Fruit fly (Drosophila melanogaster) whole organism, embryonic: Measurements from ENCODE around the gene RhoGAP18B.
A peak's percentile ranks its signal among the peaks of the same experiment; 100 is the strongest.

Experiments used
- CG11560 ChIP-seq: fragments of 200-800 bp; sonication (Bioruptor generic); IDR thresholded peaks from 3 replicates; pipeline ENCODE4 v1.3.6; 2022; ENCODE audit warnings: missing biosample characterization, missing genetic modification characterization
- CG12236 ChIP-seq: fragments of 200-800 bp; sonication (Bioruptor generic); optimal IDR thresholded peaks from 2 replicates; lab custom pipeline; 2016; ENCODE audit warnings: missing biosample characterization, missing genetic modification characterization
- CG12391 ChIP-seq: fragments of 200-800 bp; sonication (Bioruptor generic); optimal IDR thresholded peaks from 3 replicates; lab custom pipeline; 2018; ENCODE audit warnings: missing biosample characterization, mild to moderate bottlenecking, missing genetic modification characterization, moderate library complexity
- CG13894 ChIP-seq: fragments of 200-800 bp; sonication (Bioruptor generic); optimal IDR thresholded peaks from 3 replicates; lab custom pipeline; 2018; ENCODE audit warnings: missing biosample characterization, mild to moderate bottlenecking, missing genetic modification characterization, moderate library complexity
- CG17385 ChIP-seq: fragments of 200-800 bp; sonication (Bioruptor generic); optimal IDR thresholded peaks from 3 replicates; lab custom pipeline; 2018; ENCODE audit warnings: missing biosample characterization, mild to moderate bottlenecking, missing genetic modification characterization
- CG30020 ChIP-seq: fragments of 200-800 bp; optimal IDR thresholded peaks from 2 replicates; lab custom pipeline; 2019; ENCODE audit warnings: missing biosample characterization, mild to moderate bottlenecking, missing genetic modification characterization, moderate library complexity
- CG3995 ChIP-seq: fragments of 200-800 bp; sonication (Bioruptor generic); optimal IDR thresholded peaks from 3 replicates; lab custom pipeline; 2016; ENCODE audit warnings: missing biosample characterization, missing genetic modification characterization
- CG4328 ChIP-seq: fragments of 200-800 bp; sonication (Bioruptor generic); optimal IDR thresholded peaks from 3 replicates; lab custom pipeline; 2017; ENCODE audit warnings: missing biosample characterization, missing genetic modification reagents, missing genetic modification characterization
- CG4404 ChIP-seq: fragments of 200-800 bp; sonication (Bioruptor generic); IDR thresholded peaks from 2 replicates; pipeline ENCODE4 v1.3.6; 2022; ENCODE audit warnings: missing biosample characterization, missing genetic modification characterization
- CG6765 ChIP-seq: fragments of 200-800 bp; sonication (Bioruptor generic); optimal IDR thresholded peaks from 3 replicates; lab custom pipeline; 2017; ENCODE audit warnings: missing biosample characterization, mild to moderate bottlenecking, missing genetic modification characterization
- CG7357 ChIP-seq: fragments of 200-800 bp; sonication (Bioruptor generic); IDR thresholded peaks from 3 replicates; pipeline ENCODE4 v1.3.6; 2022; ENCODE audit warnings: missing biosample characterization, missing genetic modification characterization
- CG7745 ChIP-seq: fragments of 200-800 bp; sonication (Bioruptor generic); optimal IDR thresholded peaks from 2 replicates; lab custom pipeline; 2018; ENCODE audit warnings: missing biosample characterization, mild to moderate bottlenecking, missing genetic modification characterization, moderate library complexity
- CG8388 ChIP-seq: fragments of 200-800 bp; sonication (Bioruptor generic); optimal IDR thresholded peaks from 2 replicates; lab custom pipeline; 2019; ENCODE audit warnings: missing biosample characterization, mild to moderate bottlenecking, missing genetic modification characterization, moderate library complexity
- CG8478 ChIP-seq: fragments of >200 bp; optimal IDR thresholded peaks from 2 replicates; lab custom pipeline; 2018
- CG9609 ChIP-seq: fragments of 200-800 bp; sonication (Bioruptor generic); optimal IDR thresholded peaks from 3 replicates; lab custom pipeline; 2016; ENCODE audit warnings: missing biosample characterization, missing genetic modification characterization
- CG9932 ChIP-seq: fragments of 200-800 bp; sonication (Bioruptor generic); IDR thresholded peaks from 2 replicates; pipeline ENCODE4 v1.3.6; 2022; ENCODE audit warnings: missing biosample characterization, missing genetic modification characterization
- CHES-1-like ChIP-seq: fragments of 200-800 bp; sonication (Bioruptor generic); optimal IDR thresholded peaks from 2 replicates; lab custom pipeline; 2016; ENCODE audit warnings: missing biosample characterization, missing genetic modification characterization
- D19A ChIP-seq: fragments of 200-800 bp; optimal IDR thresholded peaks from 3 replicates; lab custom pipeline; 2019; ENCODE audit warnings: missing biosample characterization, mild to moderate bottlenecking, missing genetic modification characterization, moderate library complexity
- Dip2 ChIP-seq: fragments of 200-800 bp; sonication (Bioruptor generic); IDR thresholded peaks from 2 replicates; pipeline ENCODE4 v1.3.6; 2022; ENCODE audit warnings: missing biosample characterization, missing genetic modification characterization
- Elba2 ChIP-seq: fragments of 200-800 bp; sonication (Bioruptor generic); optimal IDR thresholded peaks from 3 replicates; lab custom pipeline; 2016; ENCODE audit warnings: missing biosample characterization, missing genetic modification characterization
- H15 ChIP-seq: fragments of 200-800 bp; sonication (Bioruptor generic); IDR thresholded peaks from 3 replicates; pipeline ENCODE4 v1.3.6; 2022; ENCODE audit warnings: missing biosample characterization, missing genetic modification characterization
- HLHmδ ChIP-seq: fragments of 200-800 bp; sonication (Bioruptor generic); optimal IDR thresholded peaks from 2 replicates; lab custom pipeline; 2018; ENCODE audit warnings: missing biosample characterization, mild to moderate bottlenecking, missing genetic modification characterization, moderate library complexity
- Hr3 ChIP-seq: fragments of 200-800 bp; sonication (Bioruptor generic); optimal IDR thresholded peaks from 3 replicates; lab custom pipeline; 2016; ENCODE audit warnings: missing biosample characterization, missing genetic modification characterization
- Meics ChIP-seq: fragments of 200-800 bp; sonication (Bioruptor generic); optimal IDR thresholded peaks from 2 replicates; lab custom pipeline; 2017; ENCODE audit warnings: missing biosample characterization, mild to moderate bottlenecking, missing genetic modification characterization
- NFAT ChIP-seq: fragments of 200-800 bp; sonication (Bioruptor generic); IDR thresholded peaks from 2 replicates; pipeline ENCODE4 v1.3.6; 2022; ENCODE audit warnings: missing biosample characterization, missing genetic modification characterization
- Oaz ChIP-seq: fragments of 200-800 bp; sonication (Bioruptor generic); IDR thresholded peaks from 2 replicates; pipeline ENCODE4 v1.3.6; 2022; ENCODE audit warnings: missing biosample characterization, missing genetic modification characterization
- Opbp ChIP-seq: fragments of 200-800 bp; sonication (Bioruptor generic); IDR thresholded peaks from 3 replicates; pipeline ENCODE4 v1.3.6; 2022; ENCODE audit warnings: missing biosample characterization, missing genetic modification characterization; ENCODE audit not compliant: partially characterized antibody
- Ravus ChIP-seq: fragments of 200-800 bp; sonication (Bioruptor generic); IDR thresholded peaks from 2 replicates; pipeline ENCODE4 v1.3.6; 2022; ENCODE audit warnings: missing biosample characterization, missing genetic modification characterization
- Rfx ChIP-seq: fragments of 200-800 bp; sonication (Bioruptor generic); IDR thresholded peaks from 2 replicates; pipeline ENCODE4 v1.3.6; 2022; ENCODE audit warnings: missing biosample characterization, missing genetic modification characterization
- Xrp1 ChIP-seq: fragments of 200-800 bp; sonication (Bioruptor generic); IDR thresholded peaks from 2 replicates; pipeline ENCODE4 v1.3.6; 2022; ENCODE audit warnings: missing biosample characterization, missing genetic modification characterization
- ab ChIP-seq: fragments of 200-800 bp; sonication (Bioruptor generic); optimal IDR thresholded peaks from 2 replicates; lab custom pipeline; 2016; ENCODE audit warnings: missing biosample characterization, missing genetic modification characterization
- abd-A ChIP-seq: fragments of 200-800 bp; sonication (Bioruptor generic); optimal IDR thresholded peaks from 3 replicates; lab custom pipeline; 2019; ENCODE audit warnings: missing biosample characterization, mild to moderate bottlenecking, missing genetic modification characterization, moderate library complexity
- amos ChIP-seq: fragments of 200-800 bp; sonication (Bioruptor generic); IDR thresholded peaks from 2 replicates; pipeline ENCODE4 v1.3.6; 2022; ENCODE audit warnings: missing biosample characterization, missing genetic modification characterization; ENCODE audit not compliant: partially characterized antibody
- bab2 ChIP-seq: fragments of 200-800 bp; sonication (Bioruptor generic); optimal IDR thresholded peaks from 2 replicates; lab custom pipeline; 2016; ENCODE audit warnings: missing biosample characterization, missing genetic modification characterization
- bigmax ChIP-seq: fragments of 200-800 bp; sonication (Bioruptor generic); optimal IDR thresholded peaks from 2 replicates; lab custom pipeline; 2018; ENCODE audit warnings: missing biosample characterization, mild to moderate bottlenecking, missing genetic modification characterization
- br ChIP-seq: fragments of >200 bp; optimal IDR thresholded peaks from 2 replicates; lab custom pipeline; 2017
- corto ChIP-seq: fragments of 200-800 bp; sonication (Bioruptor generic); optimal IDR thresholded peaks from 2 replicates; lab custom pipeline; 2016; ENCODE audit warnings: missing biosample characterization, mild to moderate bottlenecking, missing genetic modification characterization, moderate library complexity
- dimm ChIP-seq: fragments of 200-800 bp; sonication (Bioruptor generic); IDR thresholded peaks from 2 replicates; pipeline ENCODE4 v1.3.6; 2022; ENCODE audit warnings: missing biosample characterization, missing genetic modification characterization
- dysf ChIP-seq: fragments of 200-800 bp; sonication (Bioruptor generic); IDR thresholded peaks from 3 replicates; pipeline ENCODE4 v1.3.6; 2022; ENCODE audit warnings: missing biosample characterization, missing genetic modification characterization
- eyg ChIP-seq: fragments of 200-800 bp; sonication (Bioruptor generic); optimal IDR thresholded peaks from 3 replicates; lab custom pipeline; 2016; ENCODE audit warnings: missing biosample characterization, missing genetic modification characterization
- jigr1 ChIP-seq: fragments of 200-800 bp; sonication (Bioruptor generic); IDR thresholded peaks from 3 replicates; pipeline ENCODE4 v1.3.6; 2022; ENCODE audit warnings: missing biosample characterization, missing genetic modification characterization
- jumu ChIP-seq: fragments of 200-800 bp; sonication (Bioruptor generic); optimal IDR thresholded peaks from 3 replicates; lab custom pipeline; 2016; ENCODE audit warnings: missing biosample characterization, missing genetic modification characterization
- nau ChIP-seq: fragments of 200-800 bp; sonication (Bioruptor generic); optimal IDR thresholded peaks from 3 replicates; lab custom pipeline; 2017; ENCODE audit warnings: missing biosample characterization, mild to moderate bottlenecking, missing genetic modification characterization, missing genetic modification reagents
- nerfin-2 ChIP-seq: fragments of 200-800 bp; sonication (Bioruptor generic); IDR thresholded peaks from 2 replicates; pipeline ENCODE4 v1.3.6; 2022; ENCODE audit warnings: missing biosample characterization, missing genetic modification characterization; ENCODE audit not compliant: partially characterized antibody
- psq ChIP-seq: fragments of 200-800 bp; sonication (Bioruptor generic); optimal IDR thresholded peaks from 2 replicates; lab custom pipeline; 2017; ENCODE audit warnings: missing biosample characterization, missing genetic modification characterization
- sd ChIP-seq: fragments of 200-800 bp; sonication (Bioruptor generic); optimal IDR thresholded peaks from 3 replicates; lab custom pipeline; 2018; ENCODE audit warnings: missing biosample characterization, mild to moderate bottlenecking, missing genetic modification characterization, moderate library complexity
- so ChIP-seq: fragments of 200-800 bp; sonication (Bioruptor generic); IDR thresholded peaks from 3 replicates; pipeline ENCODE4 v1.3.6; 2022; ENCODE audit warnings: missing biosample characterization, missing genetic modification characterization
- stc ChIP-seq: fragments of 200-800 bp; sonication (Bioruptor generic); IDR thresholded peaks from 2 replicates; pipeline ENCODE4 v1.3.6; 2022; ENCODE audit warnings: missing biosample characterization, missing genetic modification characterization
- tll ChIP-seq, 2 experiments: fragments of 200-800 bp in 1 of 2; fragments of >200 bp in 1 of 2; sonication (Bioruptor generic) in 1 of 2; optimal IDR thresholded peaks; 2 replicates each; lab custom pipeline; 2017 to 2019; ENCODE audit warnings: missing biosample characterization in 2 of 2, missing genetic modification characterization in 2 of 2, mild to moderate bottlenecking in 1 of 2, moderate library complexity in 1 of 2
- tup ChIP-seq: fragments of 200-800 bp; sonication (Bioruptor generic); optimal IDR thresholded peaks from 2 replicates; lab custom pipeline; 2016; ENCODE audit warnings: missing biosample characterization, mild to moderate bottlenecking, missing genetic modification characterization, moderate library complexity
- wek ChIP-seq: fragments of 200-800 bp; sonication (Bioruptor generic); optimal IDR thresholded peaks from 3 replicates; lab custom pipeline; 2018; ENCODE audit warnings: missing biosample characterization, mild to moderate bottlenecking, missing genetic modification characterization, moderate library complexity

The RhoGAP18B gene

DNA sequence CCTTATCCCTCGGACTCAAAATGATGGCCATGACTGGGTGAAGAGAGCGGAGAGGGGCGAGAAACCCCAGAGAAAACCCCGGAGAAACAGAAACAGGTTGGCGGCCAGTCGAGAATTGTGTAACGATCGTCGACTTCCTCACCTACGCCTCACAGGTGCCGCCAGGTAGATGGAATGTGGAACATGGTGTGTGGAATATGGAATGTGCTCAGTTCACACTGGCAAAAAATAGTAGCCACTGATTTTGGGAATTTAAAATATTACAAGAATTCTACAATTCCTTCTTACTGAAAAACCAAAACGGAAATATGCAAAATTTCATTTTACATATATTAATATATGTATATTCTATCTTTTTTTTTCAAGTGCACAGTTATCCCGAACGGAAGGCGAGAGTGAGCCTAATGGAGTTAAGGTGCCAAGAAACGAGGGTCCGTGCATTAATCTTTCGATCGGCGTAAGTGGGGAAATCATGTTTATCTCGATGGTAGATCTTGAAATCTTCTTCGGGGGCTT is 10.9 kb downstream of the RhoGAP18B start (continued):
- peak; percentile 67 for TF ChIP-seq Elba2
- TF ChIP-seq psq (GFP tag; lab: Kevin White, UChicago) = peak; percentile 44
- no peak for TF ChIP-seq bigmax (GFP tag; lab: Kevin White, UChicago)
- peak; percentile 87 for TF ChIP-seq sd (tag; lab: Kevin White, UChicago)
- peak; percentile 43 for TF ChIP-seq CG9609 (GFP tag; lab: Kevin White, UChicago)
- TF ChIP-seq CG4404 (GFP tag; lab: Robert Waterston, UW) = peak; percentile 92
- peak; percentile 65 for TF ChIP-seq tup (GFP tag; lab: Kevin White, UChicago)
- TF ChIP-seq CG9932 = peak; percentile 78
- peak; percentile 61; the same call in 2 of the 3 replicates for TF ChIP-seq so (GFP tag; lab: Robert Waterston, UW)
- TF ChIP-seq Meics (GFP tag; lab: Kevin White, UChicago) = peak; percentile 76
- peak; percentile 79 for TF ChIP-seq Hr3 (GFP tag; lab: Kevin White, UChicago)
- TF ChIP-seq CG8478 = no peak
- TF ChIP-seq amos (GFP tag; lab: Robert Waterston, UW) = no peak
- peak; percentile 89 for TF ChIP-seq CG12391
- peak; percentile 40 for TF ChIP-seq CG13894 (tag; lab: Kevin White, UChicago)
- TF ChIP-seq Rfx (GFP tag; lab: Robert Waterston, UW) = peak; percentile 87
- TF ChIP-seq Ravus (GFP tag; lab: Robert Waterston, UW) = no peak; the same call in 1 of the 2 replicates
- no peak for TF ChIP-seq HLHmδ (GFP tag; lab: Kevin White, UChicago)
- no peak for TF ChIP-seq jigr1 (GFP tag; lab: Robert Waterston, UW)
- TF ChIP-seq dimm (GFP tag; lab: Robert Waterston, UW) = peak; percentile 35; the same call in 1 of the 2 replicates
- TF ChIP-seq bab2 (GFP tag; lab: Kevin White, UChicago) = peak; percentile 29
- TF ChIP-seq NFAT (GFP tag; lab: Robert Waterston, UW) = peak; percentile 68
- TF ChIP-seq nerfin-2 (GFP tag; lab: Robert Waterston, UW) = no peak
- TF ChIP-seq CHES-1-like (GFP tag; lab: Kevin White, UChicago) = no peak
- no peak for TF ChIP-seq wek (GFP tag; lab: Kevin White, UChicago)
- peak; percentile 51; the same call in 1 of the 3 replicates for TF ChIP-seq CG7357 (GFP tag; lab: Robert Waterston, UW)
- peak; percentile 58; the same call in 1 of the 3 replicates for TF ChIP-seq H15 (GFP tag; lab: Robert Waterston, UW)
- peak; percentile 58 for TF ChIP-seq abd-A
- no peak for TF ChIP-seq CG12236 (GFP tag; lab: Kevin White, UChicago)
- TF ChIP-seq Dip2 = no peak
- no peak for TF ChIP-seq CG6765 (GFP tag; lab: Kevin White, UChicago)
- peak; percentile 51 for TF ChIP-seq CG30020 (tag; lab: Kevin White, UChicago)
- peak; percentile 55 for TF ChIP-seq corto (GFP tag; lab: Kevin White, UChicago)
- peak; percentile 58; the same call in 1 of the 2 replicates for TF ChIP-seq stc
- peak; percentile 95 for TF ChIP-seq Xrp1 (GFP tag; lab: Robert Waterston, UW)
- TF ChIP-seq CG17385 (GFP tag; lab: Kevin White, UChicago) = peak; percentile 72
- peak; percentile 82 for TF ChIP-seq dysf
- no peak for TF ChIP-seq Oaz
- TF ChIP-seq CG3995 = no peak
- no peak for TF ChIP-seq ab (GFP tag; lab: Kevin White, UChicago)
- no peak for TF ChIP-seq br (lab: Kevin White, UChicago)
- TF ChIP-seq jumu = peak; percentile 37
- peak; percentile 67 for TF ChIP-seq CG4328 (GFP tag; lab: Kevin White, UChicago)
- no peak for TF ChIP-seq eyg
- TF ChIP-seq D19A (tag; lab: Kevin White, UChicago) = peak; percentile 85
- TF ChIP-seq CG7745 = peak; percentile 89
- no peak for TF ChIP-seq Opbp (GFP tag; lab: Robert Waterston, UW)
- 0 out of 3 replicates have a peak, but pooled peaks have one; percentile 58 for TF ChIP-seq CG11560
- TF ChIP-seq CG8388 (GFP tag; lab: Kevin White, UChicago) = peak; percentile 82
- TF ChIP-seq tll (GFP tag; optimal IDR thresholded peaks at IDR 0.05; lab: Kevin White, UChicago) = no peak
- TF ChIP-seq nau (GFP tag; lab: Kevin White, UChicago) = peak; percentile 46
